Worm (Caenorhabditis elegans) whole organism, mixed stage, embryonic: ENCODE data around the gene F22F1.2.

ENCODE experiments used
- M03D4.4 ChIP-seq: sonication (generic microtip); optimal IDR thresholded peaks from 2 replicates; lab custom pipeline; 2017; ENCODE audit warnings: mild to moderate bottlenecking, missing genetic modification characterization, missing compliant biosample characterization
- bed-3 ChIP-seq: fragments of 200-800 bp; sonication (Bioruptor generic); optimal IDR thresholded peaks from 3 replicates; lab custom pipeline; 2018; ENCODE audit warnings: mild to moderate bottlenecking, missing genetic modification characterization, moderate library complexity, missing compliant biosample characterization
- blmp-1 ChIP-seq: fragments of 150-350 bp; optimal IDR thresholded peaks from 2 replicates; lab custom pipeline; 2014; ENCODE audit warnings: missing biosample characterization, missing genetic modification characterization
- ceh-39 ChIP-seq: fragments of 150-350 bp; optimal IDR thresholded peaks from 2 replicates; lab custom pipeline; 2014; ENCODE audit warnings: missing biosample characterization, missing genetic modification characterization
- ceh-43 ChIP-seq: fragments of 200-800 bp; sonication (Bioruptor generic); optimal IDR thresholded peaks from 2 replicates; lab custom pipeline; 2018; ENCODE audit warnings: mild to moderate bottlenecking, missing genetic modification characterization, moderate library complexity, missing compliant biosample characterization
- ceh-83 ChIP-seq: fragments of 200-800 bp; sonication (Bioruptor generic); optimal IDR thresholded peaks from 2 replicates; lab custom pipeline; 2018; ENCODE audit warnings: mild to moderate bottlenecking, missing genetic modification characterization, missing compliant biosample characterization
- ces-1 ChIP-seq: fragments of 150-350 bp; optimal IDR thresholded peaks from 2 replicates; lab custom pipeline; 2014; ENCODE audit warnings: missing biosample characterization, missing genetic modification reagents, missing genetic modification characterization
- cnd-1 ChIP-seq: fragments of 200-800 bp; sonication (Bioruptor generic); optimal IDR thresholded peaks from 2 replicates; lab custom pipeline; 2018; ENCODE audit warnings: mild to moderate bottlenecking, missing genetic modification characterization, missing compliant biosample characterization
- drap-1 ChIP-seq: fragments of 200-800 bp; sonication (Bioruptor generic); optimal IDR thresholded peaks from 3 replicates; lab custom pipeline; 2018; ENCODE audit warnings: mild to moderate bottlenecking, missing genetic modification characterization, missing compliant biosample characterization
- elt-1 ChIP-seq: sonication (generic microtip); optimal IDR thresholded peaks from 2 replicates; lab custom pipeline; 2017; ENCODE audit warnings: missing genetic modification characterization, mild to moderate bottlenecking, missing compliant biosample characterization, antibody characterized with exemption, moderate library complexity, borderline replicate concordance; ENCODE audit not compliant: insufficient read depth
- elt-3 ChIP-seq: fragments of 150-350 bp; optimal IDR thresholded peaks from 2 replicates; lab custom pipeline; 2014; ENCODE audit warnings: missing biosample characterization, missing genetic modification characterization
- flh-1 ChIP-seq: fragments of 200-800 bp; sonication (Bioruptor generic); optimal IDR thresholded peaks from 2 replicates; lab custom pipeline; 2018; ENCODE audit warnings: mild to moderate bottlenecking, missing genetic modification characterization, moderate library complexity, missing compliant biosample characterization
- ham-2 ChIP-seq: fragments of 200-800 bp; sonication (Bioruptor generic); optimal IDR thresholded peaks from 2 replicates; lab custom pipeline; 2018; ENCODE audit warnings: mild to moderate bottlenecking, missing genetic modification characterization, missing compliant biosample characterization
- hlh-1 ChIP-seq: fragments of 150-350 bp; optimal IDR thresholded peaks from 2 replicates; lab custom pipeline; 2014; ENCODE audit warnings: missing biosample characterization, missing genetic modification reagents, missing genetic modification characterization
- lin-13 ChIP-seq: fragments of 150-350 bp; optimal IDR thresholded peaks from 2 replicates; lab custom pipeline; 2014; ENCODE audit warnings: missing biosample characterization, missing genetic modification characterization
- lin-32 ChIP-seq: fragments of 200-800 bp; sonication (Bioruptor generic); optimal IDR thresholded peaks from 2 replicates; lab custom pipeline; 2018; ENCODE audit warnings: mild to moderate bottlenecking, missing genetic modification characterization, missing compliant biosample characterization
- lsy-2 ChIP-seq: fragments of 150-350 bp; optimal IDR thresholded peaks from 2 replicates; lab custom pipeline; 2014; ENCODE audit warnings: missing biosample characterization, missing genetic modification characterization
- mab-5 ChIP-seq: fragments of 150-350 bp; optimal IDR thresholded peaks from 2 replicates; lab custom pipeline; 2014; ENCODE audit warnings: missing biosample characterization, missing genetic modification characterization
- mep-1 ChIP-seq: fragments of 150-350 bp; optimal IDR thresholded peaks from 2 replicates; lab custom pipeline; 2017; ENCODE audit warnings: missing biosample characterization, missing genetic modification reagents, missing genetic modification characterization, inconsistent platforms
- mls-2 ChIP-seq: sonication (generic microtip); optimal IDR thresholded peaks from 2 replicates; lab custom pipeline; 2016; ENCODE audit warnings: mild to moderate bottlenecking, missing genetic modification characterization, moderate library complexity, missing compliant biosample characterization
- nhr-12 ChIP-seq: fragments of 150-350 bp; optimal IDR thresholded peaks from 2 replicates; lab custom pipeline; 2014; ENCODE audit warnings: missing biosample characterization, missing genetic modification characterization
- nhr-2 ChIP-seq: fragments of 150-350 bp; optimal IDR thresholded peaks from 2 replicates; lab custom pipeline; 2014; ENCODE audit warnings: missing biosample characterization, missing genetic modification characterization
- nhr-237 ChIP-seq: fragments of 150-350 bp; optimal IDR thresholded peaks from 2 replicates; lab custom pipeline; 2014; ENCODE audit warnings: missing biosample characterization, missing genetic modification characterization
- nhr-28 ChIP-seq: fragments of 150-350 bp; optimal IDR thresholded peaks from 2 replicates; lab custom pipeline; 2014; ENCODE audit warnings: missing biosample characterization, missing genetic modification characterization
- nhr-76 ChIP-seq: sonication (generic microtip); optimal IDR thresholded peaks from 2 replicates; lab custom pipeline; 2017; ENCODE audit warnings: missing biosample characterization, missing genetic modification characterization
- pha-4 ChIP-seq: fragments of 150-350 bp; optimal IDR thresholded peaks from 2 replicates; lab custom pipeline; 2018; ENCODE audit warnings: missing biosample characterization, missing genetic modification reagents, missing genetic modification characterization
- sem-2 ChIP-seq: fragments of 200-800 bp; sonication (Bioruptor generic); optimal IDR thresholded peaks from 2 replicates; lab custom pipeline; 2018; ENCODE audit warnings: mild to moderate bottlenecking, missing genetic modification characterization, missing compliant biosample characterization
- snpc-4 ChIP-seq: fragments of 150-350 bp; optimal IDR thresholded peaks from 2 replicates; lab custom pipeline; 2014; ENCODE audit warnings: missing biosample characterization, missing genetic modification characterization
- sptf-1 ChIP-seq: sonication (generic microtip); optimal IDR thresholded peaks from 2 replicates; lab custom pipeline; 2017; ENCODE audit warnings: mild to moderate bottlenecking, missing genetic modification characterization, moderate library complexity, missing compliant biosample characterization
- tbx-8 ChIP-seq: fragments of 200-800 bp; sonication (Bioruptor generic); optimal IDR thresholded peaks from 2 replicates; lab custom pipeline; 2018; ENCODE audit warnings: mild to moderate bottlenecking, missing genetic modification characterization, moderate library complexity, missing compliant biosample characterization
- unc-120 ChIP-seq: sonication (generic microtip); optimal IDR thresholded peaks from 2 replicates; lab custom pipeline; 2017; ENCODE audit warnings: missing genetic modification characterization, missing compliant biosample characterization; ENCODE audit not compliant: poor library complexity, severe bottlenecking
- unc-39 ChIP-seq: fragments of 150-350 bp; optimal IDR thresholded peaks from 2 replicates; lab custom pipeline; 2014; ENCODE audit warnings: missing biosample characterization, missing genetic modification characterization
- unc-62 ChIP-seq: fragments of 150-350 bp; optimal IDR thresholded peaks from 2 replicates; lab custom pipeline; 2014; ENCODE audit warnings: missing biosample characterization, missing genetic modification reagents, missing genetic modification characterization
- zip-8 ChIP-seq: fragments of 150-350 bp; optimal IDR thresholded peaks from 2 replicates; lab custom pipeline; 2014; ENCODE audit warnings: missing biosample characterization, missing genetic modification characterization
- ztf-11 ChIP-seq: fragments of 150-350 bp; optimal IDR thresholded peaks from 2 replicates; lab custom pipeline; 2014; ENCODE audit warnings: missing biosample characterization, missing genetic modification characterization

F22F1.2 gene

DNA sequence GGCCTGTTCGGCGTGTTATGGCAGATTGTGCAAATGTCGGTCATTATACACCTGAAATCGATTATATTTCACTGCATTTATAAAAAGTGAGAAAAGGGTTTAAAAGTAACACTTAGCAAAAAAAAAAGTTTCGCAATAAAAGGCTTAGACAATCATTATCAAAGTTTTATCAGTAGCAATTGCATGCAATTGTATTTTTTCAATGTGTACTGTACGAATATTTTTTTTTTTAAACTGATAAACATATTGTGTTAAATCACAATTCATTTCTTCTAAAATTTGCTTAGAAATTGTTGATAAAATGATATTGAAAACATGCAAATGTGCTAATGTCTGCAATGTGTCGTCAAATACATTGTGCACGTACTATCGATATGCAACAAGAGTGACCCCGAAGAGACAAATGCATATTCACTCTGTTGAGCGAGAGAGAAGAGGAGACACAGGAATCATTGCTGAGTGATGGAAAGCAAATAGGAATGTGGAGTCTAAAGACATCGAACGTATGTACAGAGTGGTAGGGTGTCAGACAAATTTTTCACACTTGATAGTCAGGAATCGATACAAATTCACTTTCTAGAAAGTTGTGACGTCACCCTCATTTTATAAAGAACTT is 14.1 kb downstream of the F22F1.2 start, which contains the start of gene C02B8.6:
TSS of gene C02B8.6 (minus strand) at position 51 of the 616 bp plus-strand sequence.
- TF ChIP-seq unc-39 (tag; lab: Kevin White, UChicago) (no peak), lin-13 (tag; lab: Kevin White, UChicago) (no peak), blmp-1 (no peak), unc-62 (GFP tag; lab: Kevin White, UChicago) (peak; percentile 20), elt-1 (tag; lab: Kevin White, UChicago) (no peak), flh-1 (no peak), nhr-237 (peak; percentile 19), elt-3 (tag; lab: Kevin White, UChicago) (no peak), ceh-39 (peak; percentile 93), ham-2 (peak; percentile 1), cnd-1 (tag; lab: Kevin White, UChicago) (no peak), nhr-76 (tag; lab: Kevin White, UChicago) (no peak), bed-3 (GFP tag; lab: Kevin White, UChicago) (no peak), pha-4 (peak; percentile 80), mls-2 (no peak), drap-1 (no peak), ceh-43 (GFP tag; lab: Kevin White, UChicago) (no peak), nhr-28 (tag; lab: Kevin White, UChicago) (no peak), mab-5 (tag; lab: Kevin White, UChicago) (no peak), mep-1 (peak; percentile 56), M03D4.4 (tag; lab: Kevin White, UChicago) (no peak), ces-1 (no peak), nhr-12 (tag; lab: Kevin White, UChicago) (no peak), unc-120 (tag; lab: Kevin White, UChicago) (peak; percentile 10), sptf-1 (tag; lab: Kevin White, UChicago) (no peak), snpc-4 (no peak), lin-32 (GFP tag; lab: Kevin White, UChicago) (no peak), nhr-2 (tag; lab: Kevin White, UChicago) (no peak), ztf-11 (tag; lab: Kevin White, UChicago) (no peak), tbx-8 (GFP tag; lab: Kevin White, UChicago) (no peak), lsy-2 (tag; lab: Kevin White, UChicago) (no peak), sem-2 (no peak), hlh-1 (tag; lab: Kevin White, UChicago) (peak; percentile 64), ceh-83 (GFP tag; lab: Kevin White, UChicago) (no peak), zip-8 (no peak)

DNA sequence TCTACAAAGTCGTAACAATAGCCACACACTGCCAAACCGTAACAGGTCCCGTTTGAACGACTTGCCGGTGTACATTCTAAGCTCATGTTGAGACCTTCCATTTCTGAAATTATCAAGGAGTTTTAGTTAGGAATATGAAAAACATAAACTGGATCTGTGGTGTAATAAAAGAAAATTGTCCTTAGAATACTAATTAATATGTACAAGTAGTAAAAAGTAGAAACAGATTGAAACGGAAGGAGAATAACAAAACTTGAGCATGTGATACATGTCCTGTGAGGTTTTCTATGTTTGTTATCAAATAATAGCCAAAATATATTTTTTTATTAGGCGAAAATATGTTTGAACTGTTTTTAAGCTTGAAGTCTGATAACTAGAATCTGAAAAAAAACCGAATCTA is 21.0 kb downstream of the F22F1.2 start, which contains the start of gene frpr-1:
TSS of gene frpr-1 (minus strand) at position 101 of the 400 bp plus-strand sequence.
- TF ChIP-seq mep-1: no peak
- TF ChIP-seq hlh-1 (tag; lab: Kevin White, UChicago): no peak
- TF ChIP-seq unc-62 (GFP tag; lab: Kevin White, UChicago): no peak
- no peak for TF ChIP-seq snpc-4
- TF ChIP-seq ces-1: no peak
- TF ChIP-seq mab-5 (tag; lab: Kevin White, UChicago): no peak
- TF ChIP-seq ceh-39: no peak
- no peak for TF ChIP-seq pha-4
- no peak for TF ChIP-seq ztf-11 (tag; lab: Kevin White, UChicago)

DNA sequence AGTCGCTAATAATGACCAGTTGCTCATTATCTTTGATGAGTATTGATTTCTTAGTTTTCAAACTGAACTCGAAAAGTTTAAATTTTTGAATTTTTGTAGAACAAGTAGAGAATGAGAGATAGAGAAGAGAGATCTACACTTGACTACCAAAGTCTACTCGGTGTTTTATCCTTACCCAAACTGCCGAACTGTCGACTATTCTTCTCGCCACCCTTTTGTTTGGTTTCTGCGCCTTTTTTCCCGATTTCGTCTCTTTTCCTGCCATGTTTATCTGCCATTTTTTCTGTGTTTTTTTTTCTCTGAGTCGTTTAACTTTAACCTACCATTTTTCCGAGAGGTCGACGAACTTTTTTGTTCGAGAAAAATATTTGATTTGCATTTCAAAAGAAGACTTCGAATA is 27.3 kb downstream of the F22F1.2 start, which contains the start of gene C02B8.12:
TSS of gene C02B8.12 (minus strand) at position 175 of the 400 bp plus-strand sequence.
- TF ChIP-seq elt-1 (tag; lab: Kevin White, UChicago) (no peak), sptf-1 (tag; lab: Kevin White, UChicago) (no peak), ceh-83 (GFP tag; lab: Kevin White, UChicago) (no peak), lsy-2 (tag; lab: Kevin White, UChicago) (no peak), elt-3 (tag; lab: Kevin White, UChicago) (no peak), cnd-1 (tag; lab: Kevin White, UChicago) (no peak), nhr-28 (tag; lab: Kevin White, UChicago) (no peak), hlh-1 (tag; lab: Kevin White, UChicago) (no peak), zip-8 (no peak), unc-39 (tag; lab: Kevin White, UChicago) (no peak), unc-62 (GFP tag; lab: Kevin White, UChicago) (no peak), ceh-39 (no peak), ces-1 (no peak), mab-5 (tag; lab: Kevin White, UChicago) (no peak)
